Fruit fly (Drosophila melanogaster) whole organism, embryonic: ENCODE results near the gene SerRS-m.

Source experiments
- CG12071 ChIP-seq: fragments of 200-800 bp; sonication (Bioruptor generic); optimal IDR thresholded peaks from 3 replicates; lab custom pipeline; 2018; ENCODE audit warnings: missing biosample characterization, mild to moderate bottlenecking, missing genetic modification characterization
- CG12219 ChIP-seq: fragments of 200-800 bp; sonication (Bioruptor generic); optimal IDR thresholded peaks from 3 replicates; lab custom pipeline; 2018; ENCODE audit warnings: missing biosample characterization, mild to moderate bottlenecking, missing genetic modification characterization
- CG1233 ChIP-seq: fragments of 200-800 bp; sonication (Bioruptor generic); optimal IDR thresholded peaks from 4 replicates; lab custom pipeline; 2018; ENCODE audit warnings: missing biosample characterization, mild to moderate bottlenecking, missing genetic modification characterization
- CG12659 ChIP-seq: fragments of 200-800 bp; sonication (Bioruptor generic); optimal IDR thresholded peaks from 3 replicates; lab custom pipeline; 2017; ENCODE audit warnings: mild to moderate bottlenecking, missing biosample characterization, missing genetic modification reagents, missing genetic modification characterization
- CG15269 ChIP-seq: fragments of 200-800 bp; sonication (Bioruptor generic); optimal IDR thresholded peaks from 2 replicates; lab custom pipeline; 2018; ENCODE audit warnings: missing biosample characterization, mild to moderate bottlenecking, missing genetic modification characterization, moderate library complexity
- CG17328 ChIP-seq: fragments of 200-800 bp; sonication (Bioruptor generic); IDR thresholded peaks from 2 replicates; pipeline ENCODE4 v1.3.6; 2022; ENCODE audit warnings: missing biosample characterization, missing genetic modification characterization
- CG17612 ChIP-seq: fragments of 200-800 bp; sonication (Bioruptor generic); IDR thresholded peaks from 2 replicates; pipeline ENCODE4 v1.3.6; 2022; ENCODE audit warnings: missing biosample characterization, missing genetic modification characterization
- CG1792 ChIP-seq: fragments of 200-800 bp; sonication (Bioruptor generic); optimal IDR thresholded peaks from 2 replicates; lab custom pipeline; 2016; ENCODE audit warnings: missing biosample characterization, missing genetic modification characterization
- CG8359 ChIP-seq: fragments of 200-800 bp; sonication (Bioruptor generic); optimal IDR thresholded peaks from 2 replicates; lab custom pipeline; 2017; ENCODE audit warnings: missing biosample characterization, mild to moderate bottlenecking, missing genetic modification characterization, borderline replicate concordance
- CG8924 ChIP-seq: fragments of 200-800 bp; optimal IDR thresholded peaks from 3 replicates; lab custom pipeline; 2019; ENCODE audit warnings: missing biosample characterization, mild to moderate bottlenecking, missing genetic modification characterization, moderate library complexity
- CG9932 ChIP-seq: fragments of 200-800 bp; sonication (Bioruptor generic); IDR thresholded peaks from 2 replicates; pipeline ENCODE4 v1.3.6; 2022; ENCODE audit warnings: missing biosample characterization, missing genetic modification characterization
- CrebB ChIP-seq: fragments of 200-800 bp; sonication (Bioruptor generic); optimal IDR thresholded peaks from 3 replicates; lab custom pipeline; 2018; ENCODE audit warnings: missing biosample characterization, mild to moderate bottlenecking, missing genetic modification characterization
- Dfd ChIP-seq, 2 experiments: fragments of >200 bp; optimal IDR thresholded peaks; 2 replicates each; lab custom pipeline; 2017; ENCODE audit warnings: missing biosample characterization in 2 of 2, missing genetic modification characterization in 2 of 2
- Elba2 ChIP-seq: fragments of 200-800 bp; sonication (Bioruptor generic); optimal IDR thresholded peaks from 3 replicates; lab custom pipeline; 2016; ENCODE audit warnings: missing biosample characterization, missing genetic modification characterization
- Fer1 ChIP-seq: fragments of 200-800 bp; sonication (Bioruptor generic); optimal IDR thresholded peaks from 2 replicates; lab custom pipeline; 2017; ENCODE audit warnings: missing biosample characterization, mild to moderate bottlenecking, missing genetic modification characterization
- Fer3 ChIP-seq: fragments of 200-800 bp; sonication (Bioruptor generic); optimal IDR thresholded peaks from 2 replicates; lab custom pipeline; 2018; ENCODE audit warnings: missing biosample characterization, mild to moderate bottlenecking, missing genetic modification characterization, moderate library complexity
- HLH3B ChIP-seq: fragments of 200-800 bp; sonication (Bioruptor generic); IDR thresholded peaks from 2 replicates; pipeline ENCODE4 v1.3.6; 2022; ENCODE audit warnings: missing biosample characterization, missing genetic modification characterization
- Lim3 ChIP-seq: fragments of 200-800 bp; sonication (Bioruptor generic); IDR thresholded peaks from 2 replicates; pipeline ENCODE4 v1.3.6; 2022; ENCODE audit warnings: missing biosample characterization, missing genetic modification characterization
- MTF-1 ChIP-seq: fragments of 200-800 bp; sonication (Bioruptor generic); optimal IDR thresholded peaks from 2 replicates; lab custom pipeline; 2018; ENCODE audit warnings: missing biosample characterization, mild to moderate bottlenecking, missing genetic modification characterization, borderline replicate concordance
- NC2β ChIP-seq: fragments of 200-800 bp; sonication (Bioruptor generic); optimal IDR thresholded peaks from 2 replicates; lab custom pipeline; 2016; ENCODE audit warnings: missing biosample characterization, missing genetic modification characterization
- Opbp ChIP-seq: fragments of 200-800 bp; sonication (Bioruptor generic); IDR thresholded peaks from 3 replicates; pipeline ENCODE4 v1.3.6; 2022; ENCODE audit warnings: missing biosample characterization, missing genetic modification characterization; ENCODE audit not compliant: partially characterized antibody
- Ssrp ChIP-seq: fragments of 200-800 bp; sonication (Bioruptor generic); optimal IDR thresholded peaks from 2 replicates; lab custom pipeline; 2018; ENCODE audit warnings: missing biosample characterization, mild to moderate bottlenecking, missing genetic modification characterization, moderate library complexity
- Stat92E ChIP-seq, 3 experiments: fragments of >200 bp in 2 of 3; fragments of 200-800 bp in 1 of 3; sonication (Bioruptor generic) in 1 of 3; optimal IDR thresholded peaks; 2 replicates each; lab custom pipeline; 2017 to 2019; ENCODE audit warnings: missing biosample characterization in 3 of 3, missing genetic modification characterization in 3 of 3, mild to moderate bottlenecking in 1 of 3, moderate library complexity in 1 of 3
- amos ChIP-seq: fragments of 200-800 bp; sonication (Bioruptor generic); IDR thresholded peaks from 2 replicates; pipeline ENCODE4 v1.3.6; 2022; ENCODE audit warnings: missing biosample characterization, missing genetic modification characterization; ENCODE audit not compliant: partially characterized antibody
- bigmax ChIP-seq: fragments of 200-800 bp; sonication (Bioruptor generic); optimal IDR thresholded peaks from 2 replicates; lab custom pipeline; 2018; ENCODE audit warnings: missing biosample characterization, mild to moderate bottlenecking, missing genetic modification characterization
- cas ChIP-seq: fragments of 200-800 bp; sonication (Bioruptor generic); IDR thresholded peaks from 2 replicates; pipeline ENCODE4 v1.3.6; 2022; ENCODE audit warnings: missing biosample characterization, missing genetic modification characterization
- cg ChIP-seq: fragments of 200-800 bp; sonication (Bioruptor generic); optimal IDR thresholded peaks from 3 replicates; lab custom pipeline; 2019; ENCODE audit warnings: missing biosample characterization, mild to moderate bottlenecking, missing genetic modification characterization, moderate library complexity
- chinmo ChIP-seq: fragments of 200-800 bp; sonication (Bioruptor generic); IDR thresholded peaks from 4 replicates; pipeline ENCODE4 v1.3.6; 2022; ENCODE audit warnings: missing biosample characterization, missing genetic modification characterization; ENCODE audit not compliant: partially characterized antibody
- chn ChIP-seq: fragments of 200-800 bp; sonication (Bioruptor generic); optimal IDR thresholded peaks from 2 replicates; lab custom pipeline; 2016; ENCODE audit warnings: missing biosample characterization, missing genetic modification characterization
- disco-r ChIP-seq: fragments of 200-800 bp; sonication (Bioruptor generic); optimal IDR thresholded peaks from 2 replicates; lab custom pipeline; 2016; ENCODE audit warnings: missing biosample characterization, missing genetic modification characterization
- dysf ChIP-seq: fragments of 200-800 bp; sonication (Bioruptor generic); IDR thresholded peaks from 3 replicates; pipeline ENCODE4 v1.3.6; 2022; ENCODE audit warnings: missing biosample characterization, missing genetic modification characterization
- esg ChIP-seq: fragments of 200-800 bp; sonication (Bioruptor generic); conservative IDR thresholded peaks from 2 replicates; pipeline ENCODE4 v1.3.6; 2022; ENCODE audit warnings: missing biosample characterization, missing genetic modification characterization
- gro ChIP-seq: fragments of 200-800 bp; sonication (Bioruptor generic); optimal IDR thresholded peaks from 2 replicates; lab custom pipeline; 2016; ENCODE audit warnings: missing biosample characterization, missing genetic modification characterization
- gsb ChIP-seq: fragments of 200-800 bp; sonication (Bioruptor generic); IDR thresholded peaks from 2 replicates; pipeline ENCODE4 v1.3.6; 2022; ENCODE audit warnings: missing biosample characterization, missing genetic modification characterization
- ham ChIP-seq: fragments of 200-800 bp; sonication (Bioruptor generic); IDR thresholded peaks from 2 replicates; pipeline ENCODE4 v1.3.6; 2022; ENCODE audit warnings: missing biosample characterization, missing genetic modification characterization
- kni ChIP-seq: fragments of 200-800 bp; sonication (Bioruptor generic); optimal IDR thresholded peaks from 3 replicates; lab custom pipeline; 2017; ENCODE audit warnings: mild to moderate bottlenecking, missing biosample characterization, missing genetic modification reagents, missing genetic modification characterization
- lbe ChIP-seq: fragments of 200-800 bp; sonication (Bioruptor generic); optimal IDR thresholded peaks from 2 replicates; lab custom pipeline; 2016; ENCODE audit warnings: missing biosample characterization, mild to moderate bottlenecking, missing genetic modification characterization
- pfk ChIP-seq: fragments of 200-800 bp; sonication (Bioruptor generic); optimal IDR thresholded peaks from 2 replicates; lab custom pipeline; 2018; ENCODE audit warnings: missing biosample characterization, mild to moderate bottlenecking, missing genetic modification characterization, moderate library complexity
- pho ChIP-seq: fragments of 200-800 bp; sonication (Bioruptor generic); optimal IDR thresholded peaks from 2 replicates; lab custom pipeline; 2016; ENCODE audit warnings: missing biosample characterization, missing genetic modification characterization
- pita ChIP-seq: fragments of 200-800 bp; sonication (Bioruptor generic); optimal IDR thresholded peaks from 2 replicates; lab custom pipeline; 2017; ENCODE audit warnings: missing biosample characterization, mild to moderate bottlenecking, missing genetic modification characterization
- prd ChIP-seq, 3 experiments: fragments of >200 bp in 2 of 3; fragments of 200-800 bp in 1 of 3; sonication (Bioruptor generic) in 1 of 3; optimal IDR thresholded peaks in 2 of 3; IDR thresholded peaks in 1 of 3; 2 replicates in 2 of 3; 3 replicates in 1 of 3; pipeline versions ENCODE4 v1.3.6 to Lab custom; 2017 to 2022; ENCODE audit warnings: missing biosample characterization in 1 of 3, missing genetic modification characterization in 1 of 3
- psq ChIP-seq: fragments of 200-800 bp; sonication (Bioruptor generic); optimal IDR thresholded peaks from 2 replicates; lab custom pipeline; 2017; ENCODE audit warnings: missing biosample characterization, missing genetic modification characterization
- sens-2 ChIP-seq: fragments of 200-800 bp; sonication (Bioruptor generic); IDR thresholded peaks from 2 replicates; pipeline ENCODE4 v1.3.6; 2022; ENCODE audit warnings: missing biosample characterization, missing genetic modification characterization
- so ChIP-seq: fragments of 200-800 bp; sonication (Bioruptor generic); IDR thresholded peaks from 3 replicates; pipeline ENCODE4 v1.3.6; 2022; ENCODE audit warnings: missing biosample characterization, missing genetic modification characterization
- sug ChIP-seq: fragments of 200-800 bp; optimal IDR thresholded peaks from 2 replicates; lab custom pipeline; 2019; ENCODE audit warnings: missing biosample characterization, mild to moderate bottlenecking, missing genetic modification characterization, moderate library complexity
- tgo ChIP-seq: fragments of 200-800 bp; sonication (Bioruptor generic); IDR thresholded peaks from 3 replicates; pipeline ENCODE4 v1.3.6; 2022; ENCODE audit warnings: missing biosample characterization, missing genetic modification characterization
- toy ChIP-seq: fragments of 200-800 bp; sonication (Bioruptor generic); IDR thresholded peaks from 2 replicates; pipeline ENCODE4 v1.3.6; 2022; ENCODE audit warnings: missing biosample characterization, missing genetic modification characterization

The SerRS-m gene

dm6 chr3R:15356645-15357431 is 16.4 kb downstream of the SerRS-m start, which contains the start of the genes Atg4b and Hibch (continued):
- TF ChIP-seq tgo (GFP tag; lab: Robert Waterston, UW), result peak; percentile 72
- TF ChIP-seq sug, result peak; percentile 93
- TF ChIP-seq CG12219 (GFP tag; lab: Kevin White, UChicago), result peak; percentile 43
- no peak; the same call in 1 of the 2 replicates for TF ChIP-seq CG17328
- peak; percentile 69; the same call in 1 of the 2 replicates for TF ChIP-seq cas (GFP tag; lab: Robert Waterston, UW)
- no peak for TF ChIP-seq cg (GFP tag; lab: Kevin White, UChicago)
- peak; percentile 66; the same call in 1 of the 2 replicates for TF ChIP-seq CG17612 (GFP tag; lab: Robert Waterston, UW)
- TF ChIP-seq CG8924, result peak; percentile 91
- TF ChIP-seq Ssrp (tag; lab: Kevin White, UChicago), result peak; percentile 85
- no peak for TF ChIP-seq disco-r (GFP tag; lab: Kevin White, UChicago)
- peak; percentile 20 for TF ChIP-seq psq
- no peak for TF ChIP-seq Dfd (GFP tag; optimal IDR thresholded peaks at IDR 0.05; lab: Kevin White, UChicago)
- no peak for TF ChIP-seq CG1792 (GFP tag; lab: Kevin White, UChicago)
- peak; percentile 84 for TF ChIP-seq Elba2 (GFP tag; lab: Kevin White, UChicago)
- TF ChIP-seq NC2β (GFP tag; lab: Kevin White, UChicago), result no peak
- peak; percentile 77 for TF ChIP-seq kni (GFP tag; lab: Kevin White, UChicago)
- peak; percentile 46 for TF ChIP-seq pho (GFP tag; lab: Kevin White, UChicago)
- peak; percentile 74; the same call in 1 of the 3 replicates for TF ChIP-seq so
- no peak for TF ChIP-seq prd (optimal IDR thresholded peaks at IDR 0.05; lab: Kevin White, UChicago)
- peak; percentile 89 for TF ChIP-seq prd (GFP tag; IDR thresholded peaks at IDR 0.05; lab: Robert Waterston, UW)
- TF ChIP-seq CG12659, result peak; percentile 94
- peak; percentile 80 for TF ChIP-seq lbe
- peak in 1 of 3 experiments; percentile 57 for TF ChIP-seq Stat92E (GFP tag; optimal IDR thresholded peaks at IDR 0.05; lab: Kevin White, UChicago)
- TF ChIP-seq CG12071 (GFP tag; lab: Kevin White, UChicago), result no peak
- peak; percentile 80 for TF ChIP-seq CG1233 (GFP tag; lab: Kevin White, UChicago)
- peak; percentile 50; the same call in 1 of the 2 replicates for TF ChIP-seq toy (GFP tag; lab: Robert Waterston, UW)
- 0 out of 2 replicates have a peak, but pooled peaks have one; percentile 26 for TF ChIP-seq sens-2 (GFP tag; lab: Robert Waterston, UW)
- TF ChIP-seq ham (GFP tag; lab: Robert Waterston, UW), result no peak
- TF ChIP-seq gsb (GFP tag; lab: Robert Waterston, UW), result no peak; the same call in 1 of the 2 replicates
- TF ChIP-seq MTF-1 (GFP tag; lab: Kevin White, UChicago), result peak; percentile 27
- TF ChIP-seq bigmax (GFP tag; lab: Kevin White, UChicago), result no peak
- peak; percentile 41; the same call in 1 of the 2 replicates for TF ChIP-seq amos (GFP tag; lab: Robert Waterston, UW)
- TF ChIP-seq CG8359 (GFP tag; lab: Kevin White, UChicago), result peak; percentile 52
- no peak for TF ChIP-seq Opbp
- TF ChIP-seq chn, result peak; percentile 61
- 0 out of 2 replicates have a peak, but pooled peaks have one; percentile 25 for TF ChIP-seq Lim3 (GFP tag; lab: Robert Waterston, UW)
- TF ChIP-seq CG15269, result peak; percentile 85
- peak; percentile 90 for TF ChIP-seq Fer1 (GFP tag; lab: Kevin White, UChicago)
- TF ChIP-seq HLH3B (GFP tag; lab: Robert Waterston, UW), result peak; percentile 78
- TF ChIP-seq Fer3, result peak; percentile 87
- TF ChIP-seq esg (GFP tag; lab: Robert Waterston, UW), result peak; percentile 76
- TF ChIP-seq chinmo, result no peak
- TF ChIP-seq pita (GFP tag; lab: Kevin White, UChicago), result no peak
- no peak for TF ChIP-seq gro
- peak; percentile 35 for TF ChIP-seq CrebB (tag; lab: Kevin White, UChicago)
- TF ChIP-seq dysf, result peak; percentile 85
- TF ChIP-seq CG9932 (GFP tag; lab: Robert Waterston, UW), result peak; percentile 94
- peak; percentile 47 for TF ChIP-seq pfk (GFP tag; lab: Kevin White, UChicago)
